Worm (Caenorhabditis elegans): ENCODE data around the gene acdh-13.

The acdh-13 gene

DNA sequence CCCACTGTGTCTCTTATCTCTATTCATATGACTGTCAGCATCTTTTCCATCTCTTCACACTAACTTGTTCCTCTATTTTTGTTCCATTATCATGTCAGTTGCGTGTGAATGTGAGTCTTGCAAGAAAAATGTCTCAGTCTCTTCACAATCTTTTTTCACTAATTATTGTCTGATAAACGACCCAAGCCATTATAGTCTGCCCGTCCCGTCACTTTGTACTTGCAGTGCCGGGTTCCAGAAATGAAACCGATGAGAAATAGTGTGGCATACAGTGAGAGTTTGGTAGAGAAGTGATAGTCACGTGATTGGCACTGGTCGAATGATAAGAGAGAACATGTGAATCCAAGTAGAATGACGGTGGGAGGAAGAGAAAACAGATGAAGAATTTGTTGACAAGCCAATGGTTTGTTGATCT is 29.0 kb upstream of the acdh-13 start:
- peak; percentile 67 for TF ChIP-seq K12H6.12 (tag; optimal IDR thresholded peaks at IDR 0.05)
- no peak for TF ChIP-seq B0019.2 (GFP tag; conservative IDR thresholded peaks at IDR 0.05)
- peak; percentile 81 for TF ChIP-seq B0336.3 (GFP tag; IDR thresholded peaks at IDR 0.05)
- TF ChIP-seq mes-4 (tag; optimal IDR thresholded peaks at IDR 0.05) = no peak
- TF ChIP-seq nfya-2 (GFP tag; IDR thresholded peaks at IDR 0.05) = no peak
- TF ChIP-seq let-607 (tag; optimal IDR thresholded peaks at IDR 0.05) = peak; percentile 29 to 90
- no peak for TF ChIP-seq F33H1.4 (GFP tag; IDR thresholded peaks at IDR 0.05)
- TF ChIP-seq hsf-1 (GFP tag; IDR thresholded peaks at IDR 0.05) = peak; percentile 70; the same call in 1 of the 2 replicates
- TF ChIP-seq egrh-3 (GFP tag; IDR thresholded peaks at IDR 0.05) = no peak
- no peak for TF ChIP-seq cebp-2 (GFP tag; IDR thresholded peaks at IDR 0.05)
- TF ChIP-seq egl-18 (GFP tag; IDR thresholded peaks at IDR 0.05) = no peak
- no peak for TF ChIP-seq mel-28 (tag; optimal IDR thresholded peaks at IDR 0.05; ENCODE audit: borderline replicate concordance)
- no peak for TF ChIP-seq ceh-100 (GFP tag; IDR thresholded peaks at IDR 0.05)
- no peak for TF ChIP-seq rec-8 (tag; optimal IDR thresholded peaks at IDR 0.05)
- TF ChIP-seq ccch-3 (GFP tag; optimal IDR thresholded peaks at IDR 0.05) = no peak
- TF ChIP-seq F57C9.4 (tag; optimal IDR thresholded peaks at IDR 0.05) = no peak
- no peak for TF ChIP-seq dpl-1 (GFP tag; optimal IDR thresholded peaks at IDR 0.05)
- peak; percentile 97 for TF ChIP-seq ets-4 (GFP tag; optimal IDR thresholded peaks at IDR 0.05)
- TF ChIP-seq tbx-9 (tag; optimal IDR thresholded peaks at IDR 0.05; ENCODE audit: borderline replicate concordance) = no peak
- TF ChIP-seq F57A8.1 (GFP tag; optimal IDR thresholded peaks at IDR 0.05) = no peak
- TF ChIP-seq nhr-27 (tag; optimal IDR thresholded peaks at IDR 0.05) = no peak
- peak; percentile 96 for TF ChIP-seq somi-1 (GFP tag; optimal IDR thresholded peaks at IDR 0.05)
- no peak for TF ChIP-seq D2030.7 (GFP tag; IDR thresholded peaks at IDR 0.05)
- TF ChIP-seq lsl-1 (GFP tag; optimal IDR thresholded peaks at IDR 0.05) = no peak
- TF ChIP-seq lin-40 (tag; optimal IDR thresholded peaks at IDR 0.05) = peak; percentile 93
- no peak for TF ChIP-seq nhr-179 (tag; optimal IDR thresholded peaks at IDR 0.05)
- TF ChIP-seq nfya-1 (tag; optimal IDR thresholded peaks at IDR 0.05; ENCODE audit: borderline replicate concordance, insufficient read depth) = no peak
- peak; percentile 64 for TF ChIP-seq lir-1 (GFP tag; conservative IDR thresholded peaks at IDR 0.05)
- no peak for TF ChIP-seq rpc-1 (optimal IDR thresholded peaks at IDR 0.05)
- TF ChIP-seq rpc-1 (tag; optimal IDR thresholded peaks at IDR 0.05) = no peak
- TF ChIP-seq ztf-25 (GFP tag; IDR thresholded peaks at IDR 0.05) = no peak
- TF ChIP-seq madf-10 (tag; optimal IDR thresholded peaks at IDR 0.05) = peak; percentile 86
- TF ChIP-seq lin-54 (GFP tag; optimal IDR thresholded peaks at IDR 0.05) = peak; percentile 16
- TF ChIP-seq ceh-27 (GFP tag; optimal IDR thresholded peaks at IDR 0.05) = no peak
- no peak for TF ChIP-seq attf-3 (GFP tag; conservative IDR thresholded peaks at IDR 0.05)
- TF ChIP-seq aptf-2 (GFP tag; conservative IDR thresholded peaks at IDR 0.05) = no peak
- TF ChIP-seq die-1 (tag; optimal IDR thresholded peaks at IDR 0.05) = peak; percentile 55
- TF ChIP-seq T07F8.4 (tag; optimal IDR thresholded peaks at IDR 0.05) = no peak
- TF ChIP-seq bed-1 (GFP tag; IDR thresholded peaks at IDR 0.05) = no peak
- TF ChIP-seq tbp1 (GFP tag; optimal IDR thresholded peaks at IDR 0.05) = peak; percentile 68
- TF ChIP-seq repo-1 (tag; optimal IDR thresholded peaks at IDR 0.05) = peak; percentile 43
- TF ChIP-seq F23B12.7 (tag; optimal IDR thresholded peaks at IDR 0.05; ENCODE audit: insufficient read depth) = no peak
- no peak for TF ChIP-seq hmg-20 (GFP tag; IDR thresholded peaks at IDR 0.05)
- peak; percentile 93 for TF ChIP-seq ztf-26 (tag; optimal IDR thresholded peaks at IDR 0.05)
- no peak for TF ChIP-seq ztf-6 (GFP tag; IDR thresholded peaks at IDR 0.05)
- no peak for TF ChIP-seq Y67H2A.10 (GFP tag; conservative IDR thresholded peaks at IDR 0.05)
- TF ChIP-seq ama-1 (optimal IDR thresholded peaks at IDR 0.05) = no peak
- no peak for TF ChIP-seq ama-1 (GFP tag; optimal IDR thresholded peaks at IDR 0.05)
- peak; percentile 78 for TF ChIP-seq pha-4 (tag; optimal IDR thresholded peaks at IDR 0.05)
- TF ChIP-seq F37B4.10 (GFP tag; IDR thresholded peaks at IDR 0.05) = 0 out of 2 replicates have a peak, but pooled peaks have one; percentile 66

All from whole organism, young adult.